Worm (Caenorhabditis elegans): ENCODE measurements around the gene srh-8.

The srh-8 gene

DNA sequence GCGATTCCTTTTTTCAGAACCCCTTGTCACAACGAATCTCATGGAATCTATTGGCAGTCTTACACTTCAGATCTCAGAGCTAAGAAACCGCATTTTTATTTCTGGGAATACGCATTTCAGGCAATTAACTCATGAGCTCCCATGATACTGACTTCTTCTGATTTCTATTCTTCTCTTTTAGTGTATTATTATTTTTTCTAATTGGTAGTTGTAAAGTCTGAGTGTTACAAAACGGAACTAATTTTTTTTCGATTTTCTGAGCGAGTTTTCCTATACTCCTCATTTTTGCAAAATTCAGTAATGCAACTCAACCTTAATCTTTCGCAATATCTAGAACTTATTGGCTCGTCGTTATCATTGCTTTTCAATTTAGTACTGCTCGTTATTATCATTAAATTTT is 31.0 kb upstream of the srh-8 start, which contains the start of gene str-82:
TSS of gene str-82 (plus strand) at position 301 of the 400 bp plus-strand sequence.
- TF ChIP-seq madf-2 (tag; optimal IDR thresholded peaks at IDR 0.05) (no peak), C38D4.7 (GFP tag; optimal IDR thresholded peaks at IDR 0.05) (no peak), tbx-2 (tag; optimal IDR thresholded peaks at IDR 0.05) (no peak), pros-1 (tag; optimal IDR thresholded peaks at IDR 0.05) (no peak), npax-4 (tag; optimal IDR thresholded peaks at IDR 0.05) (no peak), sox-2 (GFP tag; IDR thresholded peaks at IDR 0.05) (no peak), hlh-15 (tag; optimal IDR thresholded peaks at IDR 0.05) (no peak), unc-55 (GFP tag; optimal IDR thresholded peaks at IDR 0.05) (no peak), hlh-6 (tag; optimal IDR thresholded peaks at IDR 0.05) (no peak), fax-1 (tag; optimal IDR thresholded peaks at IDR 0.05) (no peak), zip-5 (tag; optimal IDR thresholded peaks at IDR 0.05) (no peak), ceh-45 (GFP tag; IDR thresholded peaks at IDR 0.05) (no peak), odd-2 (tag; optimal IDR thresholded peaks at IDR 0.05) (no peak), nhr-11 (tag; optimal IDR thresholded peaks at IDR 0.05) (no peak), fkh-10 (GFP tag; optimal IDR thresholded peaks at IDR 0.05) (no peak)

DNA sequence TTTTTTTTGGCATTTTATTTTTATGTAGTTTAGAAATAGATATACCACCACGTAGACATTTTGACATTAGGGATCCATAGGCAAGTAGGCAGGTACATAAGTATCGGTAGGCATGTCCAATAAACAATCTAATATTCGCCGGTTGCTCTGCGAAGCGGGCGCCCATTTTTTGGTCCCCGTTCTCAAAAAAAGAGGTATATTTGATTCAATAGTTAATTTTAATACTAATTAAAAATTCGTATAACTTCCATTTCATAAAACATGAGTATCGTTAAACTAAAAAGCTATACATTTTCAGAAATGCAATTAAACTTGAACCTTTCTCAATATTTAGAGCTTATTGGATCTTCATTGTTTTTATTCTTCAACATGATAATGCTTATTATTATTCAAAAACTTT is 28.4 kb upstream of the srh-8 start, which contains the start of gene str-83:
TSS of gene str-83 (plus strand) at position 301 of the 400 bp plus-strand sequence.
- TF ChIP-seq ceh-48 (tag; optimal IDR thresholded peaks at IDR 0.05): no peak
- no peak for TF ChIP-seq ceh-6 (GFP tag; optimal IDR thresholded peaks at IDR 0.05)
- TF ChIP-seq fkh-10 (GFP tag; optimal IDR thresholded peaks at IDR 0.05): no peak
- no peak for TF ChIP-seq dve-1 (tag; optimal IDR thresholded peaks at IDR 0.05)
- TF ChIP-seq che-1 (tag; optimal IDR thresholded peaks at IDR 0.05): no peak
- TF ChIP-seq ceh-18 (tag; optimal IDR thresholded peaks at IDR 0.05): no peak
- no peak for TF ChIP-seq tbx-7 (tag; optimal IDR thresholded peaks at IDR 0.05)
- no peak for TF ChIP-seq ceh-45 (GFP tag; IDR thresholded peaks at IDR 0.05)
- no peak for TF ChIP-seq gmeb-2 (tag; optimal IDR thresholded peaks at IDR 0.05)
- no peak for TF ChIP-seq pax-1 (tag; optimal IDR thresholded peaks at IDR 0.05)
- no peak for TF ChIP-seq ahr-1 (tag; optimal IDR thresholded peaks at IDR 0.05)
- no peak for TF ChIP-seq ceh-30 (tag; optimal IDR thresholded peaks at IDR 0.05)
- no peak for TF ChIP-seq ceh-31 (tag; optimal IDR thresholded peaks at IDR 0.05)
- TF ChIP-seq sdc-2 (tag; optimal IDR thresholded peaks at IDR 0.05): no peak

DNA sequence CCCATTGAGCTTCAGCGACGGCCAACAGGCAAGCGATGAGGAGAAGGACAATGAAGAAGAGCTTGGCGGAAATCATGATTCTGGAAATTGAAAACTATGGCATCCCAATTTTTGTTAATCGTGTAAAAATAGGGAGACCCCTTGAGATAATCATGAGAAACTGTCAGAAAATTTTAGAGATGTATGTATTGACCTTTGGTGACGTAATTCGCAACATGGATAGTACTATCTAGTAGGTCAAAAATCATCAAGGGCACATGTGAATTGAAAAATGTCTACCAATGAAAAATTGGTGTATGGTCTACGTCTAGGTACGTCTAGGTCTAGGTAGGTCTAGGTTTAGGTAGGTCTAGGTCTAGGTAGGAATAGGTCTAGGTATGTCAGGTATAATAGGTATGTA is 26.3 kb upstream of the srh-8 start, which contains the start of gene nlp-34:
TSS of gene nlp-34 (minus strand) at position 82 of the 400 bp plus-strand sequence.
- TF ChIP-seq K09A11.1 (tag; optimal IDR thresholded peaks at IDR 0.05; ENCODE audit: insufficient read depth) (no peak), ztf-16 (tag; optimal IDR thresholded peaks at IDR 0.05) (no peak), unc-42 (tag; optimal IDR thresholded peaks at IDR 0.05) (no peak), pag-3 (tag; optimal IDR thresholded peaks at IDR 0.05; ENCODE audit: borderline replicate concordance) (no peak), pax-1 (tag; optimal IDR thresholded peaks at IDR 0.05) (no peak), pros-1 (tag; optimal IDR thresholded peaks at IDR 0.05) (no peak), elt-2 (tag; optimal IDR thresholded peaks at IDR 0.05) (no peak)

DNA sequence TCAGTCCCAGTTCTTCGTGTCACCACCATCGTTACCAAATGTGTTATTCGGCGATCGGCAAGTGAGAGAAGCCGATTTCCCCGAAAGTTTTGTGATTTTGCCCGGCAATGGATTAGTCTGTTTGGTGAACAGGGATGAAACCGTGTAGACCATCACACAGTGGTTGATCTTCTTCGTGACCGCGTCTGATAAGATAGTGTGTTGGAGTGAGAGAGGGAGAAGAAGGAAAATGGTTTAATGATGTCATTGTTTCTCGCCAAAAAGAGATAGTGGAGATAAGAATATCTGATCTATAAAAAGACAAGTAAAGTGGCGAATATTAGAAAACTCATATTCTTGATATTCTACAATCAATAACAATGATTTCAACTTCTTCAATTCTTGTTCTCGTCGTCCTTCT is 25.5 kb upstream of the srh-8 start, which contains the start of gene nlp-31:
TSS of gene nlp-31 (plus strand) at position 237 of the 400 bp plus-strand sequence.
- TF ChIP-seq ceh-9 (tag; optimal IDR thresholded peaks at IDR 0.05) (no peak), elt-2 (tag; optimal IDR thresholded peaks at IDR 0.05) (peak; percentile 61), ref-2 (tag; optimal IDR thresholded peaks at IDR 0.05) (peak; percentile 3)

DNA sequence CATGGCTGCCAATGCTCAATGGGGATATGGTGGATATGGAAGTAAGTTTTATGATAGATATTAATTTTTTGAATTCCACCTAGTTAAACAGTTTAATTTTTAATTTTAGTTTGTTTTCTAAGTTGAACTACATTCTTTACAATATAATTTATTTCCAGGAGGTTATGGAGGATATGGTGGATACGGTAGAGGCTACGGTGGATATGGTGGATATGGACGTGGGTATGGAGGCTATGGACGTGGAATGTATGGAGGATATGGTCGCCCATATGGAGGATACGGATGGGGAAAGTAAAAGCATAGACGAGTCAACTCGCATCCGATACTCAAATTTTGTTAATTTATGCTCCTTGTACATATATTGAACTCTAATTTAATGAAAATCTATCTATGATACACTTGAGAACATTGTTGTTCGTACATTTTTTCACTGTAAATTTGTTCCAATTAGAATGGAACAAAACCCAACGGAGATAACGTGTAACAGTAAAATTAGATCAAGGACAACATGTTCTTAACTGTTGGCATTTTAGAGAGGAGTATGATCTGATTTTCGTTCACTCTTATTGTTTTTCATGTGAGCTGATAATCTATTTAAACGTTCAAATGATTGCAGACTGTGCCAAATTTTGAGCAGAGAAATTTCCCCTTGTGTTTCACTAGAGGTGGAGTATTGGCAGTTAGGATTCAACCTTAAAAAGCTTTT is 24.9 kb upstream of the srh-8 start:
- no peak for TF ChIP-seq eyg-1 (tag; optimal IDR thresholded peaks at IDR 0.05)
- no peak for TF ChIP-seq T23F11.4 (GFP tag; optimal IDR thresholded peaks at IDR 0.05)
- no peak for TF ChIP-seq K09A11.1 (tag; optimal IDR thresholded peaks at IDR 0.05; ENCODE audit: insufficient read depth)
- no peak for TF ChIP-seq ceh-45 (GFP tag; IDR thresholded peaks at IDR 0.05)
- no peak for TF ChIP-seq madf-2 (tag; optimal IDR thresholded peaks at IDR 0.05)
- TF ChIP-seq hlh-8 (tag; optimal IDR thresholded peaks at IDR 0.05): no peak
- no peak for TF ChIP-seq C08G9.2 (tag; optimal IDR thresholded peaks at IDR 0.05)
- TF ChIP-seq ceh-30 (tag; optimal IDR thresholded peaks at IDR 0.05): no peak
- no peak for TF ChIP-seq nhr-11 (tag; optimal IDR thresholded peaks at IDR 0.05)
- no peak for TF ChIP-seq F13H6.1 (tag; optimal IDR thresholded peaks at IDR 0.05)
- no peak for TF ChIP-seq gmeb-2 (tag; optimal IDR thresholded peaks at IDR 0.05)
- TF ChIP-seq npax-4 (tag; optimal IDR thresholded peaks at IDR 0.05): no peak
- TF ChIP-seq ceh-34 (tag; optimal IDR thresholded peaks at IDR 0.05): no peak
- TF ChIP-seq ttx-3 (tag; optimal IDR thresholded peaks at IDR 0.05): no peak
- TF ChIP-seq ahr-1 (tag; optimal IDR thresholded peaks at IDR 0.05): no peak

Measured in whole organism, late embryonic.